Fruit fly (Drosophila melanogaster): Measurements from ENCODE around the gene CheA84a.

The CheA84a gene

DNA sequence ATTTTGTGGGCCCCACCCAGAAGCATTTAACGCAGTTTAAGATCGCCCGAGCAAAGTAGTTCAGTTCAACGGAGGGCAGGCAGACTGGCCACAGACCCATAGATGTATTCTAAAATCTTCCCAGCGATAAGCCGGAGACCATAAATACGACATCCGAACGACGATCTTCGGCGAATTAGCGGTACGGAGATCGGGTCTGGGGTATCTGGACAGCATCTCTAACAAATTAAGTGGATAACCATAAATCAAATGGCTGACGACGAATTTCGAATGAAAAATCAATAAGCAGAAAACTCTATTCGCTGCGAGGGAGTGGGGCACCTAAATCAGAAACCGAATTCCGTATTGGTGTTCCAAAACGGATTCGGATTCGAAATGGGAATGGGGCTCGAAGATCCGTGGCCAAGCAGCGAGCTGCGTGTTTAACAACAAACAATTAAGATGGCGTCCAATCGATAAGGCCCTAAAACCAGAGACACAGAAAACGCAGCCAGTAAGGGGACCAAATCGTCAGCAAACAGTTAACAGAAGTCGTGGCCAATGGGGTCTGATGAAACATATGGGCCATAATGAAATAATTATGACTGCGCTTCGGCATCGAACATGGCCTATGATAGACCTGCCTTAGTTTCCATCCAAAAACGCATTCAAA, 6.3 kb upstream of the CheA84a start (continued):
- no peak for TF ChIP-seq tup (GFP tag; optimal IDR thresholded peaks at IDR 0.05)
- TF ChIP-seq aop (GFP tag; IDR thresholded peaks at IDR 0.05), result no peak
- TF ChIP-seq Atf3 (GFP tag; optimal IDR thresholded peaks at IDR 0.05), result no peak
- no peak for TF ChIP-seq CG4854 (GFP tag; optimal IDR thresholded peaks at IDR 0.05)
- no peak for TF ChIP-seq p53 (GFP tag; optimal IDR thresholded peaks at IDR 0.05)
- no peak for TF ChIP-seq Lim3 (GFP tag; IDR thresholded peaks at IDR 0.05)
- TF ChIP-seq gt (GFP tag; IDR thresholded peaks at IDR 0.05), result no peak
- TF ChIP-seq C15 (GFP tag; IDR thresholded peaks at IDR 0.05), result no peak
- no peak for TF ChIP-seq CG9609 (GFP tag; optimal IDR thresholded peaks at IDR 0.05)
- no peak for TF ChIP-seq so (GFP tag; IDR thresholded peaks at IDR 0.05)
- no peak for TF ChIP-seq CG1529 (GFP tag; optimal IDR thresholded peaks at IDR 0.05)
- TF ChIP-seq Ets97D (GFP tag; optimal IDR thresholded peaks at IDR 0.05), result no peak
- TF ChIP-seq CG1024 (GFP tag; IDR thresholded peaks at IDR 0.05), result no peak

DNA sequence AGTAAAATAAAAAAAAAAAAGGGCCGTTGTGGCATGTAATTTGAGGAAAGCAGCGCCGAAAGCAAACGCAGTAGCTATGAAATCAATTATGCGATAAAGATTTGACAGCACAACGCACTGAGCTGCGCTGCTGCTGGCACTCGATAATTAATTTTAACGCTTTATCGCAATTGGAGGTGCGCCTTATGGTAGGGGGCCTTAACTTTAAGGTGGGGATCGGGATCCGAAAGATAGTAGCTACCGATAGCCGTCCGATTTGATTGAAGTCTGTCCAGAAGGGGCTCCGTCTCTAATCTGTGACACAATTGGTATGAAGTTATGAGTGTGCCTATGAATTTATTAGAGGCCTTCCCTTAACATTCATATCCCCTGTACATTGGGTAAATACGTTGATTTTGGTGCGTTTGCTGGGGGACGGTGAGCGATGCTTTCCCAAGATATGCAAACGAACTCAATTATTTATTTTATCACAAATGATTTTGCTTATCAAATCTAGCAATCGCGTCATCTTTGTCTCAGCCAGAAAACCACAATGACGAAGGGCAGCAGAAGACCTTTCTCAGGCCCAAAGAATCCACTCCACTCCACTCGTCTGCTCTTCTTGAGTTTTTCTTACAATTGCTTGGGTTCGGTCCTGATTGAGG, 3.9 kb upstream of the CheA84a start:
- no peak for TF ChIP-seq maf-S (GFP tag; optimal IDR thresholded peaks at IDR 0.05)
- no peak for TF ChIP-seq nom (GFP tag; optimal IDR thresholded peaks at IDR 0.05)
- TF ChIP-seq dmrt99B (tag; optimal IDR thresholded peaks at IDR 0.05), result no peak
- 0 out of 3 replicates have a peak, but pooled peaks have one; percentile 7 for TF ChIP-seq CG6175 (GFP tag; IDR thresholded peaks at IDR 0.05)
- no peak for TF ChIP-seq CG4328 (GFP tag; optimal IDR thresholded peaks at IDR 0.05)
- no peak for TF ChIP-seq Lhr (GFP tag; optimal IDR thresholded peaks at IDR 0.05)
- TF ChIP-seq grn (GFP tag; optimal IDR thresholded peaks at IDR 0.05), result peak; percentile 100
- no peak for TF ChIP-seq gcm2 (GFP tag; optimal IDR thresholded peaks at IDR 0.05)
- TF ChIP-seq jumu (GFP tag; optimal IDR thresholded peaks at IDR 0.05), result no peak
- peak; percentile 61 for TF ChIP-seq CG34376 (GFP tag; optimal IDR thresholded peaks at IDR 0.05)
- no peak for TF ChIP-seq CG7556 (GFP tag; optimal IDR thresholded peaks at IDR 0.05)
- TF ChIP-seq Ets65A (GFP tag), result no peak
- peak; percentile 96 for TF ChIP-seq mirr (GFP tag; optimal IDR thresholded peaks at IDR 0.05)
- TF ChIP-seq da (GFP tag; optimal IDR thresholded peaks at IDR 0.05), result no peak
- TF ChIP-seq Gug (GFP tag; IDR thresholded peaks at IDR 0.05), result no peak
- TF ChIP-seq dan (GFP tag; IDR thresholded peaks at IDR 0.05), result no peak
- TF ChIP-seq gce (GFP tag; IDR thresholded peaks at IDR 0.05), result no peak
- TF ChIP-seq zen2 (GFP tag; IDR thresholded peaks at IDR 0.05; ENCODE audit: partially characterized antibody), result no peak
- TF ChIP-seq lab (GFP tag; optimal IDR thresholded peaks at IDR 0.05), result peak; percentile 54
- no peak for TF ChIP-seq Nf-YA (GFP tag; IDR thresholded peaks at IDR 0.05)
- no peak for TF ChIP-seq CG4854 (GFP tag; optimal IDR thresholded peaks at IDR 0.05)
- TF ChIP-seq CG9727 (GFP tag; optimal IDR thresholded peaks at IDR 0.05), result no peak
- TF ChIP-seq Adf1 (GFP tag; IDR thresholded peaks at IDR 0.05), result peak; percentile 43; the same call in 1 of the 2 replicates
- no peak for TF ChIP-seq scrt (GFP tag; optimal IDR thresholded peaks at IDR 0.05)
- TF ChIP-seq Lim3 (GFP tag; IDR thresholded peaks at IDR 0.05), result peak; percentile 92; the same call in 1 of the 2 replicates
- peak; percentile 35 for TF ChIP-seq sens (GFP tag)
- no peak for TF ChIP-seq kni (GFP tag; optimal IDR thresholded peaks at IDR 0.05)
- TF ChIP-seq CG6791 (GFP tag; IDR thresholded peaks at IDR 0.05; ENCODE audit: partially characterized antibody), result no peak
- TF ChIP-seq HLH4C (GFP tag; IDR thresholded peaks at IDR 0.05; ENCODE audit: partially characterized antibody), result no peak
- TF ChIP-seq Vsx1 (GFP tag; optimal IDR thresholded peaks at IDR 0.05), result peak; percentile 16
- no peak for TF ChIP-seq hth (optimal IDR thresholded peaks at IDR 0.05)
- TF ChIP-seq CG7745 (tag; optimal IDR thresholded peaks at IDR 0.05), result peak; percentile 14
- no peak for TF ChIP-seq CG42726 (GFP tag; IDR thresholded peaks at IDR 0.05; ENCODE audit: partially characterized antibody)
- TF ChIP-seq ato (GFP tag; IDR thresholded peaks at IDR 0.05; ENCODE audit: partially characterized antibody), result no peak
- TF ChIP-seq dmrt11E (tag; optimal IDR thresholded peaks at IDR 0.05), result no peak
- TF ChIP-seq Rx (GFP tag; IDR thresholded peaks at IDR 0.05), result no peak
- no peak for TF ChIP-seq Optix (GFP tag; IDR thresholded peaks at IDR 0.05)
- no peak for TF ChIP-seq ase (GFP tag; IDR thresholded peaks at IDR 0.05)
